Worm (Caenorhabditis elegans) whole organism, midembryonic: Measurements from ENCODE around the gene F10E9.10.

Experiments
- flt-1 ChIP-seq: fragments of 200-800 bp; sonication (Bioruptor generic); IDR thresholded peaks from 2 replicates; pipeline ENCODE4 v1.3.6; 2022; ENCODE audit warnings: missing genetic modification characterization, missing compliant biosample characterization
- klf-2 ChIP-seq: fragments of 200-800 bp; sonication (Bioruptor generic); conservative IDR thresholded peaks from 2 replicates; pipeline ENCODE4 v1.3.6; 2022; ENCODE audit warnings: missing genetic modification reagents, missing genetic modification characterization, missing compliant biosample characterization
- ref-1 ChIP-seq: fragments of 200-800 bp; sonication (Bioruptor generic); conservative IDR thresholded peaks from 2 replicates; pipeline ENCODE4 v1.3.6; 2022; ENCODE audit warnings: missing genetic modification reagents, missing genetic modification characterization, missing compliant biosample characterization
- ztf-23 ChIP-seq: fragments of 200-800 bp; sonication (Bioruptor generic); IDR thresholded peaks from 2 replicates; pipeline ENCODE4 v1.3.6; 2022; ENCODE audit warnings: missing genetic modification reagents, missing genetic modification characterization, missing compliant biosample characterization

ce11 chrIII:8271676-8272225 is 48.3 kb downstream of the F10E9.10 start, which contains the start of the genes mps-4 and F09G8.10:
- TF ChIP-seq ref-1 (GFP tag; lab: Robert Waterston, UW) (no peak), flt-1 (GFP tag; lab: Robert Waterston, UW) (no peak), klf-2 (GFP tag; lab: Robert Waterston, UW) (no peak), ztf-23 (GFP tag; lab: Robert Waterston, UW) (no peak)
